Worm (Caenorhabditis elegans) whole organism, young adult: ENCODE data around the gene T26A5.8.

ENCODE experiments used
- T07F8.4 ChIP-seq: sonication (generic microtip); optimal IDR thresholded peaks from 2 replicates; lab custom pipeline; 2016; ENCODE audit warnings: mild to moderate bottlenecking, missing genetic modification characterization, moderate library complexity, missing compliant biosample characterization
- Y95B8A.8 ChIP-seq: fragments of 200-800 bp; sonication (Bioruptor generic); IDR thresholded peaks from 2 replicates; pipeline ENCODE4 v1.3.6; 2022; ENCODE audit warnings: missing genetic modification reagents, missing genetic modification characterization, missing compliant biosample characterization
- lsl-1 ChIP-seq: fragments of 200-800 bp; sonication (Bioruptor generic); optimal IDR thresholded peaks from 2 replicates; lab custom pipeline; 2018; ENCODE audit warnings: mild to moderate bottlenecking, missing genetic modification characterization, moderate library complexity, missing compliant biosample characterization
- mes-4 ChIP-seq: sonication (generic microtip); optimal IDR thresholded peaks from 2 replicates; lab custom pipeline; 2016; ENCODE audit warnings: missing genotype, missing genetic modification characterization, missing compliant biosample characterization
- pha-4 ChIP-seq: fragments of 150-350 bp; sonication (generic microtip); optimal IDR thresholded peaks from 2 replicates; lab custom pipeline; 2014; ENCODE audit warnings: missing biosample characterization, missing genetic modification reagents, missing genetic modification characterization
- snpc-4 ChIP-seq, 5 experiments: fragments of 150-350 bp in 1 of 5; sonication (generic microtip) in 4 of 5; optimal IDR thresholded peaks; 2 replicates each; lab custom pipeline; 2014 to 2018; ENCODE audit warnings: missing genetic modification characterization in 5 of 5, missing biosample characterization in 3 of 5, antibody characterized with exemption in 2 of 5, mild to moderate bottlenecking in 2 of 5, missing compliant biosample characterization in 2 of 5, missing genotype in 2 of 5, moderate library complexity in 2 of 5, missing genetic modification reagents in 1 of 5
- xnd-1 ChIP-seq: sonication (generic microtip); optimal IDR thresholded peaks from 2 replicates; lab custom pipeline; 2016; ENCODE audit warnings: missing genotype, missing genetic modification reagents, missing genetic modification characterization, missing compliant biosample characterization

DNA sequence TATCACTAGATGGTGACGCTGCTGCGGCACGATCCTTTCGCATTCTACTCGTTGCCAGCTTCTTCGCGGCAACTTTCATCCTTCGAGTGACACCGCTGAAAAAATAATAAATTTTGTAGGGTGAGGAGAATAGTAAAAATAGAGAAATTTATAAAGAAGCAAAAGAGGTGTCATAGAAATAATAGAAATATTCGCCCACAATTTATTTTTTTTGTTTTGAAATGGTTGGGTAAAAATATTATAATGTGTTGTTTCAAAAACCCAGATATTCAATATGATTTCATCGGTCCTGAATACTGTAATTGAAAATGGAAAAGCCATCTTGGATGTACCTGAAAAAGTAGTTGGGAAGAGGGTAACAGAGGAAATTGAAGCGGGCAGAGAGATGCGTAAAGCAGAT, 10.4 kb downstream of the T26A5.8 start, which contains the start of gene set-1:
- TF ChIP-seq mes-4 (tag; lab: Kevin White, UChicago) (no peak), snpc-4 (GFP tag; optimal IDR thresholded peaks at IDR 0.05; lab: Kevin White, UChicago) (no peak), snpc-4 (tag; optimal IDR thresholded peaks at IDR 0.05; lab: Kevin White, UChicago) (no peak), lsl-1 (GFP tag; lab: Kevin White, UChicago) (no peak), xnd-1 (no peak), pha-4 (tag; lab: Kevin White, UChicago) (no peak), T07F8.4 (tag; lab: Kevin White, UChicago) (no peak), Y95B8A.8 (GFP tag; lab: Robert Waterston, UW) (no peak)
